Worm (Caenorhabditis elegans): ENCODE data around the gene pepm-1.

- TF ChIP-seq tab-1 (GFP tag; IDR thresholded peaks at IDR 0.05) (no peak), T22C8.4 (GFP tag; IDR thresholded peaks at IDR 0.05) (no peak), cog-1 (tag; optimal IDR thresholded peaks at IDR 0.05) (no peak), flt-1 (GFP tag; IDR thresholded peaks at IDR 0.05) (no peak)
Measured at ce11 chrV:14378986-14379385, 50.1 kb downstream of the pepm-1 start, which contains the start of gene npr-43.
